Fruit fly (Drosophila melanogaster) whole organism, wandering third instar larva: ENCODE measurements around the gene CG13950.

ENCODE experiments used
- Abd-B ChIP-seq: fragments of >200 bp; optimal IDR thresholded peaks from 2 replicates; lab custom pipeline; 2017; ENCODE audit warnings: missing biosample characterization, missing genetic modification characterization
- Dfd ChIP-seq: fragments of >200 bp; optimal IDR thresholded peaks from 2 replicates; lab custom pipeline; 2017; ENCODE audit warnings: missing biosample characterization, missing genetic modification characterization
- Dif ChIP-seq: fragments of 200-275, 200-300 bp; sonication (Bioruptor generic); optimal IDR thresholded peaks from 2 replicates; lab custom pipeline; 2018; ENCODE audit warnings: missing biosample characterization, missing genetic modification characterization; ENCODE audit not compliant: partially characterized antibody
- Hr83 ChIP-seq: fragments of 200-300 bp; sonication (Bioruptor generic); optimal IDR thresholded peaks from 2 replicates; lab custom pipeline; 2016; ENCODE audit warnings: missing biosample characterization, mild to moderate bottlenecking, missing genetic modification characterization, moderate library complexity; ENCODE audit not compliant: poor library complexity, severe bottlenecking
- br ChIP-seq: fragments of 200-800 bp; sonication (Bioruptor generic); optimal IDR thresholded peaks from 2 replicates; lab custom pipeline; 2016; ENCODE audit warnings: missing biosample characterization, missing genetic modification characterization
- dl ChIP-seq, 2 experiments: fragments of 175-275, 200-275 bp in 1 of 2; fragments of 200-275 bp in 1 of 2; sonication (Bioruptor generic); optimal IDR thresholded peaks; lab custom pipeline; 2018; ENCODE audit warnings: mild to moderate bottlenecking in 2 of 2, missing biosample characterization in 2 of 2, missing genetic modification characterization in 2 of 2, moderate library complexity in 2 of 2; ENCODE audit not compliant: partially characterized antibody in 2 of 2, insufficient read depth in 1 of 2
- foxo ChIP-seq, 2 experiments: fragments of 200-800 bp; sonication (Bioruptor generic); optimal IDR thresholded peaks; 2 replicates in 1 of 2; 3 replicates in 1 of 2; lab custom pipeline; 2016 to 2017; ENCODE audit warnings: missing biosample characterization in 2 of 2, missing genetic modification characterization in 2 of 2
- pan ChIP-seq: fragments of >200 bp; optimal IDR thresholded peaks from 2 replicates; lab custom pipeline; 2017
- sage ChIP-seq: fragments of 200-800 bp; sonication (Bioruptor generic); optimal IDR thresholded peaks from 2 replicates; lab custom pipeline; 2016; ENCODE audit warnings: missing biosample characterization, mild to moderate bottlenecking, missing genetic modification characterization
- usp ChIP-seq: fragments of >200 bp; optimal IDR thresholded peaks from 2 replicates; lab custom pipeline; 2017; ENCODE audit warnings: missing biosample characterization, missing genetic modification characterization

- no peak for TF ChIP-seq pan (lab: Kevin White, UChicago)
- TF ChIP-seq Dfd, result no peak
- no peak for TF ChIP-seq usp
- no peak for TF ChIP-seq Dif (GFP tag; lab: Kevin White, UChicago)
- no peak for TF ChIP-seq br (GFP tag; lab: Kevin White, UChicago)
- no peak for TF ChIP-seq sage
- no peak for TF ChIP-seq Hr83 (GFP tag; lab: Kevin White, UChicago)
- TF ChIP-seq dl (GFP tag; optimal IDR thresholded peaks at IDR 0.05; lab: Kevin White, UChicago; ENCODE audit: insufficient read depth in 1 of 2, partially characterized antibody in 2 of 2), result no peak
- no peak for TF ChIP-seq foxo (GFP tag; optimal IDR thresholded peaks at IDR 0.05; lab: Kevin White, UChicago)
- no peak for TF ChIP-seq Abd-B
Measured at dm6 chr2L:815785-816389, 44.1 kb upstream of the CG13950 start, which contains the start of the genes Saf6 and Pex12.
